Fruit fly (Drosophila melanogaster) whole organism, pupa: ENCODE results near the gene D.

ENCODE experiments used
- CG32121 ChIP-seq: fragments of 200-800 bp; sonication (Bioruptor generic); IDR thresholded peaks from 2 replicates; pipeline ENCODE4 v1.3.6; 2022; ENCODE audit warnings: missing biosample characterization, missing genetic modification characterization
- CG34367 ChIP-seq: fragments of 200-800 bp; sonication (Bioruptor generic); optimal IDR thresholded peaks from 2 replicates; lab custom pipeline; 2018; ENCODE audit warnings: missing biosample characterization, mild to moderate bottlenecking, missing genetic modification characterization
- gl ChIP-seq: fragments of 200-800 bp; sonication (Bioruptor generic); optimal IDR thresholded peaks from 2 replicates; lab custom pipeline; 2018; ENCODE audit warnings: missing biosample characterization, mild to moderate bottlenecking, missing genetic modification characterization

DNA sequence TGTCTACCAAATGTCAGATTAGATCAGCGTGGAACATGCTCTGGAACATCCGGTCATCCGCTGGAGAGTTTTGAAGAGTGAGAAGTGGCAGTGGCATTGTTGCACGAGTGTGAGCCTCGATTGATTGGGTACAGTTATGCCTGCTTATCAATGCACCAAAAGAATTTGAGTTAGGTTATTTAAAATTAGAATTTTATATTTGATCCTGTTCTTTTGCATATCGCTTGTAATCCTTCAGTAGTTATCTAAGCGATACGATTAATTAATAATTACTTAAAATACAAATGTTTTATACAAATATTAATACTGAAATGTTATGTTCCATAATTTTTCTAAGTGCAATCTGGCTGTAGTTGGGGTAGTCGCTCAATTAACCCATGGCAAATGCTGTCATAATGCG lies 25.8 kb downstream of the D start:
- TF ChIP-seq CG32121 (no peak), gl (no peak), CG34367 (no peak)
